Worm (Caenorhabditis elegans) whole organism, L2 larva: ENCODE data around the gene srh-223.
"Not testable (repeated sequence)": the region's sequence is repeated elsewhere in the genome, so short reads cannot be mapped to it uniquely, and the experiment has no call there.

Source experiments
- C34F6.9 ChIP-seq: fragments of 150-350 bp; optimal IDR thresholded peaks from 2 replicates; lab custom pipeline; 2014; ENCODE audit warnings: missing biosample characterization, missing genetic modification characterization
- F13H6.1 ChIP-seq: sonication (generic microtip); optimal IDR thresholded peaks from 2 replicates; lab custom pipeline; 2016; ENCODE audit warnings: missing genetic modification characterization, missing compliant biosample characterization
- Y55F3AM.14 ChIP-seq: fragments of 200-800 bp; sonication (Bioruptor generic); optimal IDR thresholded peaks from 2 replicates; lab custom pipeline; 2018; ENCODE audit warnings: mild to moderate bottlenecking, missing genetic modification characterization, missing compliant biosample characterization
- ZK546.5 ChIP-seq: sonication (generic microtip); optimal IDR thresholded peaks from 2 replicates; lab custom pipeline; 2017; ENCODE audit warnings: missing biosample characterization, missing genetic modification characterization
- alr-1 ChIP-seq: fragments of 150-350 bp; optimal IDR thresholded peaks from 2 replicates; lab custom pipeline; 2014; ENCODE audit warnings: missing biosample characterization, missing genetic modification characterization
- aly-2 ChIP-seq: fragments of 150-350 bp; optimal IDR thresholded peaks from 2 replicates; lab custom pipeline; 2014; ENCODE audit warnings: missing biosample characterization, missing genetic modification characterization
- ama-1 ChIP-seq: fragments of 150-350 bp; optimal IDR thresholded peaks from 2 replicates; lab custom pipeline; 2018; ENCODE audit warnings: inconsistent platforms
- blmp-1 ChIP-seq: sonication (generic microtip); optimal IDR thresholded peaks from 2 replicates; lab custom pipeline; 2017; ENCODE audit warnings: missing genetic modification characterization, mild to moderate bottlenecking, missing compliant biosample characterization, antibody characterized with exemption, moderate library complexity; ENCODE audit not compliant: insufficient read depth
- crh-2 ChIP-seq: sonication (generic microtip); optimal IDR thresholded peaks from 2 replicates; lab custom pipeline; 2017; ENCODE audit warnings: missing biosample characterization, missing genetic modification characterization
- dmd-4 ChIP-seq: sonication (generic microtip); optimal IDR thresholded peaks from 2 replicates; lab custom pipeline; 2017; ENCODE audit warnings: missing biosample characterization, missing genetic modification characterization
- egl-27 ChIP-seq: sonication (generic microtip); optimal IDR thresholded peaks from 3 replicates; lab custom pipeline; 2017; ENCODE audit warnings: missing biosample characterization, missing genetic modification reagents, missing genetic modification characterization
- elt-1 ChIP-seq: fragments of 150-350 bp; optimal IDR thresholded peaks from 2 replicates; lab custom pipeline; 2014; ENCODE audit warnings: missing biosample characterization, missing genetic modification characterization
- elt-3 ChIP-seq: sonication (generic microtip); optimal IDR thresholded peaks from 2 replicates; lab custom pipeline; 2017; ENCODE audit warnings: missing biosample characterization, missing genetic modification characterization
- fos-1 ChIP-seq: fragments of 150-350 bp; optimal IDR thresholded peaks from 2 replicates; lab custom pipeline; 2014; ENCODE audit warnings: missing biosample characterization, missing genetic modification characterization
- gmeb-1 ChIP-seq: fragments of 150-350 bp; optimal IDR thresholded peaks from 2 replicates; lab custom pipeline; 2014; ENCODE audit warnings: missing biosample characterization, missing genetic modification characterization
- lin-39 ChIP-seq: fragments of 150-350 bp; optimal IDR thresholded peaks from 2 replicates; lab custom pipeline; 2014; ENCODE audit warnings: missing biosample characterization, missing genetic modification reagents, missing genetic modification characterization
- lsy-2 ChIP-seq, 2 experiments: fragments of 150-350 bp in 1 of 2; sonication (generic microtip) in 1 of 2; optimal IDR thresholded peaks; 2 replicates each; lab custom pipeline; 2014 to 2017; ENCODE audit warnings: missing biosample characterization in 2 of 2, missing genetic modification characterization in 2 of 2
- mab-5 ChIP-seq: fragments of 150-350 bp; optimal IDR thresholded peaks from 2 replicates; lab custom pipeline; 2014; ENCODE audit warnings: missing biosample characterization, missing genetic modification characterization
- mbf-1 ChIP-seq: sonication (generic microtip); optimal IDR thresholded peaks from 2 replicates; lab custom pipeline; 2017; ENCODE audit warnings: missing biosample characterization, missing genetic modification characterization
- nhr-11 ChIP-seq: fragments of 150-350 bp; optimal IDR thresholded peaks from 2 replicates; lab custom pipeline; 2014; ENCODE audit warnings: missing biosample characterization, missing genetic modification characterization
- nhr-12 ChIP-seq: fragments of 150-350 bp; optimal IDR thresholded peaks from 2 replicates; lab custom pipeline; 2014; ENCODE audit warnings: missing biosample characterization, missing genetic modification characterization
- nhr-21 ChIP-seq: fragments of 150-350 bp; optimal IDR thresholded peaks from 2 replicates; lab custom pipeline; 2014; ENCODE audit warnings: missing biosample characterization, missing genetic modification characterization
- nhr-23 ChIP-seq: fragments of 150-350 bp; optimal IDR thresholded peaks from 2 replicates; lab custom pipeline; 2014; ENCODE audit warnings: missing biosample characterization, missing genetic modification reagents, missing genetic modification characterization
- nhr-237 ChIP-seq: fragments of 150-350 bp; optimal IDR thresholded peaks from 2 replicates; lab custom pipeline; 2014; ENCODE audit warnings: missing biosample characterization, missing genetic modification characterization
- nhr-25 ChIP-seq: fragments of 150-350 bp; sonication (generic microtip); optimal IDR thresholded peaks from 3 replicates; lab custom pipeline; 2014; ENCODE audit warnings: missing biosample characterization, missing genetic modification characterization
- nhr-6 ChIP-seq: fragments of 150-350 bp; optimal IDR thresholded peaks from 2 replicates; lab custom pipeline; 2014; ENCODE audit warnings: missing biosample characterization, missing genetic modification characterization
- nhr-77 ChIP-seq: fragments of 150-350 bp; optimal IDR thresholded peaks from 2 replicates; lab custom pipeline; 2014; ENCODE audit warnings: missing biosample characterization, missing genetic modification characterization
- peb-1 ChIP-seq: fragments of 150-350 bp; optimal IDR thresholded peaks from 2 replicates; lab custom pipeline; 2014; ENCODE audit warnings: missing biosample characterization, missing genetic modification characterization
- sem-4 ChIP-seq: fragments of 150-350 bp; optimal IDR thresholded peaks from 2 replicates; lab custom pipeline; 2014; ENCODE audit warnings: missing biosample characterization, missing genetic modification reagents, missing genetic modification characterization
- skn-1 ChIP-seq: sonication (generic microtip); optimal IDR thresholded peaks from 2 replicates; lab custom pipeline; 2017; ENCODE audit warnings: missing biosample characterization, missing genetic modification characterization
- sma-3 ChIP-seq: sonication (generic microtip); optimal IDR thresholded peaks from 2 replicates; lab custom pipeline; 2016; ENCODE audit warnings: missing genetic modification reagents, missing genetic modification characterization, missing compliant biosample characterization
- sma-9 ChIP-seq, 2 experiments: fragments of 150-350 bp in 1 of 2; sonication (generic microtip) in 1 of 2; optimal IDR thresholded peaks; 2 replicates each; lab custom pipeline; 2014 to 2016; ENCODE audit warnings: missing genetic modification characterization in 2 of 2, mild to moderate bottlenecking in 1 of 2, missing biosample characterization in 1 of 2, missing compliant biosample characterization in 1 of 2, missing genetic modification reagents in 1 of 2, moderate library complexity in 1 of 2
- unc-39 ChIP-seq: fragments of 150-350 bp; optimal IDR thresholded peaks from 2 replicates; lab custom pipeline; 2014; ENCODE audit warnings: missing biosample characterization, missing genetic modification characterization
- unc-55 ChIP-seq: fragments of 150-350 bp; sonication (generic microtip); optimal IDR thresholded peaks from 3 replicates; lab custom pipeline; 2014; ENCODE audit warnings: missing biosample characterization, missing genetic modification reagents, missing genetic modification characterization
- unc-62 ChIP-seq: fragments of 150-350 bp; optimal IDR thresholded peaks from 2 replicates; lab custom pipeline; 2014; ENCODE audit warnings: missing biosample characterization, missing genetic modification reagents, missing genetic modification characterization
- zag-1 ChIP-seq: fragments of 150-350 bp; optimal IDR thresholded peaks from 2 replicates; lab custom pipeline; 2014; ENCODE audit warnings: missing biosample characterization, missing genetic modification characterization
- ztf-11 ChIP-seq: sonication (generic microtip); optimal IDR thresholded peaks from 2 replicates; lab custom pipeline; 2017; ENCODE audit warnings: missing biosample characterization, missing genetic modification characterization

srh-223 gene

DNA sequence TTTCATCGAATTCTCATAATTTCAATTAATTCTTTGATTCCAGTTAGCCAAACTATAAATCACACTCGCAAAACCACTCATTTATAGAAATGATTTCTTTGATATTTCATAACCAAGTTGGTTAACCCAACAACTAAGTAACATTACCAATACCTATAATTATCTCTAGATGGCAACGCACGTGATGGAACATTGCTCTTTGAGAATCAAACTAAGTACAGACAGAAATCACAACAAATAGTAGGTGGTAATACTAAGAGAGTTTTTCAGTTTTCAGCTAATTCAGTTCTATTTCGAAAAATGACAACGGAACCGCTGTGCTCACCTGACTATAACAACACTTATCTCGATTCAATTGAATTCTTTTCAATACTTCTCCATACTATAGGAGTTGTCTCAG is at the start of gene srh-223:
Gene srh-223, plus strand, starts transcription at position 301 of the 400 bp plus-strand sequence.
- no peak for TF ChIP-seq ama-1 (lab: Kevin White, UChicago)
- TF ChIP-seq unc-39 (tag; lab: Kevin White, UChicago) = no peak
- no peak for TF ChIP-seq nhr-11 (tag; lab: Kevin White, UChicago)
- no peak for TF ChIP-seq F13H6.1 (tag; lab: Kevin White, UChicago)
- no peak for TF ChIP-seq dmd-4 (tag; lab: Kevin White, UChicago)
- no peak for TF ChIP-seq nhr-25 (tag; lab: Kevin White, UChicago)
- no peak for TF ChIP-seq nhr-77 (tag; lab: Kevin White, UChicago)
- no peak for TF ChIP-seq mbf-1 (tag; lab: Kevin White, UChicago)
- no peak for TF ChIP-seq lsy-2 (tag; optimal IDR thresholded peaks at IDR 0.05; lab: Kevin White, UChicago)
- no peak for TF ChIP-seq gmeb-1 (tag; lab: Kevin White, UChicago)
- no peak for TF ChIP-seq alr-1 (tag; lab: Kevin White, UChicago)
- TF ChIP-seq sma-9 (GFP tag; optimal IDR thresholded peaks at IDR 0.05; lab: Kevin White, UChicago) = no peak
- no peak for TF ChIP-seq sma-9 (tag; optimal IDR thresholded peaks at IDR 0.05; lab: Kevin White, UChicago)
- TF ChIP-seq nhr-21 (tag; lab: Kevin White, UChicago) = no peak
- no peak for TF ChIP-seq lin-39
- TF ChIP-seq nhr-23 = no peak
- TF ChIP-seq fos-1 = no peak
- no peak for TF ChIP-seq C34F6.9
- TF ChIP-seq Y55F3AM.14 (GFP tag; lab: Kevin White, UChicago) = no peak
- TF ChIP-seq nhr-237 (tag; lab: Kevin White, UChicago) = no peak

DNA sequence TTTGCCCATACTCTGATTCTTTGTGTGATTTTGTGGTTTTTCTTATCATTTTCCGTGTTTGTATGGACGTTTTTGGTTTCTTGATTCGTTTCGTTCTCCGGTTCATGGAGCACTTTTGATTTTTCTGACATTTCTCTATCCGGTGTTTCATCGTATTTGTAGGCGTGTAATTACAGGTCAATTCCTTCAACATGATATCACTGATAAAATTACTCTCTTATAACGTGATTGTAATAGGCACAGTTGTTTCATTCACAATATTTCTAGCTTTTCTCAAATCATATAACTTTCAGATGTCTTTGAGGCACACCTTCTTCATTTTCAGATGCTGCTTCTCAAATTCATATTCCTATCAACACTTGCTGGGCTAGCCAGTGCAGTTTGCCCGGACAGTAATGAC is 49.3 kb upstream of the srh-223 start, which contains the start of gene clec-70:
Gene clec-70, plus strand, starts transcription at position 301 of the 400 bp plus-strand sequence.
- not testable (repeated sequence) for TF ChIP-seq nhr-21 (tag; lab: Kevin White, UChicago); gmeb-1 (tag; lab: Kevin White, UChicago); lin-39

DNA sequence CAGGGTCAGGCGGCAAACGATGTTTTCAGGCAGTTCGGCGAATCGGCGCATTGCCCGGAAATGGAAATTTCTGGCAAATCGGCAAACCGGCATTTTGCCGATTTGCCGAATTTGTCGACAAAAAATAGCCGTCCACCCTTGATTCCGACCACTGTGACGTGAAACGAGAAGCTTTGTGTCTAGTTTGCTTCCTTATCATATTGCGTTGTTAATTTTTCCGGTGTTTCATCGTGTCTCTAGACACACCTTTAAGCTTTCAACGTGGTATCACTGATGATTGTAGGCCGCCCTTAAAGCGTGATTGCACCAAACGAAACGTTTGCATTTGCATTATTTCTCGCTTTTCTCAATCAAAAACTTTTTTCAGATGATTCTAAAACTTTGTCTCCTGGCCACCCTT is 44.6 kb upstream of the srh-223 start, which contains the start of gene clec-71:
Gene clec-71, plus strand, starts transcription at position 362 of the 400 bp plus-strand sequence.
- no peak for TF ChIP-seq nhr-12 (tag; lab: Kevin White, UChicago)
- TF ChIP-seq Y55F3AM.14 (GFP tag; lab: Kevin White, UChicago) = no peak
- TF ChIP-seq lin-39 = no peak
- TF ChIP-seq peb-1 (tag; lab: Kevin White, UChicago) = no peak
- TF ChIP-seq gmeb-1 (tag; lab: Kevin White, UChicago) = no peak
- TF ChIP-seq blmp-1 = no peak
- no peak for TF ChIP-seq elt-3 (tag; lab: Kevin White, UChicago)
- TF ChIP-seq sma-3 (GFP tag; lab: Kevin White, UChicago) = no peak
- TF ChIP-seq nhr-11 (tag; lab: Kevin White, UChicago) = no peak
- TF ChIP-seq C34F6.9 = no peak
- TF ChIP-seq mab-5 (tag; lab: Kevin White, UChicago) = no peak
- TF ChIP-seq ZK546.5 = no peak
- TF ChIP-seq unc-55 (GFP tag; lab: Kevin White, UChicago) = no peak

DNA sequence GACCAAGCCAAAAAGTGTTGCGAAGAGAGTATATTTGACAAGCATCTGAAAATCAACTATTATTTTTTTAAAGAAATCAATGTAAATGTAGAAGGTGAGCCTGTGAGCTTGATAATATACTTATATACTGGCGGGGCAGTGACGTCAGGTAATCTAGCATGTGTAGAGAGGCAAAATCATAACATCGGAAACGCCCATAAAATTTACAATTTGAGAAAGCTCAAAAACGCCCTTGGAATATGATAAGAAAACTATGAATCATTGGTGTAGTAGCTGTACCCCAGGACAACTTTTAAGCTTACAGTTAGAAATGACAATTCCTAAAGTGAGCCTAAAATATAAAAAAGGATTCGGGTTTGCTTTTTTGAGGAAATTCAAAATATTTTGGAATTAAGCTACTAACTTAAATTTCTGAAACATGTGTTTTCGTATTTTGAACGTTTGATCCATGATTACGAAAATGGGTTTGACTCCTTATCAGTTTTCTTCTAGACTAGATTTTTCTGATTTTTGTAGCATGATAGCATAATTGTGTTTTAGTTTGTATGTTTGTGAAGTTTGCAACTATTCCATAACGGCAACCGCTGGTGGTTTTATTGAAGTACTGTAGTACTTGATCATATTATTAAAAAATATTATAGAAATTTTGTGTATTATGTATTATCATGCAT is 39.9 kb upstream of the srh-223 start, which contains the start of gene clec-174:
Gene clec-174, minus strand, starts transcription at position 51 of the 671 bp plus-strand sequence.
- TF ChIP-seq fos-1 (no peak), lsy-2 (tag; optimal IDR thresholded peaks at IDR 0.05; lab: Kevin White, UChicago) (no peak), elt-1 (no peak), sem-4 (tag; lab: Kevin White, UChicago) (no peak), zag-1 (tag; lab: Kevin White, UChicago) (no peak), C34F6.9 (no peak), skn-1 (tag; lab: Kevin White, UChicago) (no peak), aly-2 (tag; lab: Kevin White, UChicago) (no peak), sma-3 (GFP tag; lab: Kevin White, UChicago) (no peak), unc-62 (GFP tag; lab: Kevin White, UChicago) (no peak), ZK546.5 (no peak)

DNA sequence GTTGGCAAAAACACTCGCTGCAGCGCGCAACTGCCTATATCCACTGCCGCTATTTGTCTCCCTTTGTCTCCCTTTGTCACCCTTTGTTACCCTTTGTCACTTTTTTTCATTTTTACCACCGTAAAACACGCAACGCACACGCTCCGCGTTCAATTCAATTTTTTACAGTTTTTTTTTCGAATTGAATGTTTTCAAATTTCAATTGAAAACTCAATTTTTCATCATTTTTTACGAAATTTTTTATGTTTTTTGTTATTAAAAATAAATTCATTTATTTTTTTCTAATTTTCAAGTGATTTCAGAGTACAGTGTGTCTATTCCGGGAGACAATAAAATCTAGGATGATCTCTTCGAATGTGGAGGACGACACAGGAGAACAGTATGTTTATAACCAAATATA is 38.7 kb upstream of the srh-223 start, which contains the start of gene Y46C8AL.11:
Gene Y46C8AL.11, plus strand, starts transcription at position 301 of the 400 bp plus-strand sequence.
- TF ChIP-seq fos-1 (no peak), crh-2 (no peak), nhr-6 (tag; lab: Kevin White, UChicago) (no peak), dmd-4 (tag; lab: Kevin White, UChicago) (no peak), mab-5 (tag; lab: Kevin White, UChicago) (no peak), egl-27 (no peak), unc-62 (GFP tag; lab: Kevin White, UChicago) (no peak), ztf-11 (tag; lab: Kevin White, UChicago) (no peak)
